Worm (Caenorhabditis elegans) whole organism, L4/young adult: ENCODE measurements around the gene Y76A2B.4.

Experiments
- W03F9.2 ChIP-seq: fragments of 150-350 bp; optimal IDR thresholded peaks from 2 replicates; lab custom pipeline; 2014; ENCODE audit warnings: missing biosample characterization, missing genetic modification characterization
- dao-5 ChIP-seq: sonication (generic microtip); optimal IDR thresholded peaks from 2 replicates; lab custom pipeline; 2016; ENCODE audit warnings: missing genotype, missing genetic modification characterization, moderate library complexity, missing compliant biosample characterization
- him-1 ChIP-seq: sonication (generic microtip); optimal IDR thresholded peaks from 2 replicates; lab custom pipeline; 2016; ENCODE audit warnings: missing genotype, missing genetic modification reagents, missing genetic modification characterization, missing compliant biosample characterization

ce11 chrIII:13549960-13550359, 3.4 kb upstream of the Y76A2B.4 start:
- TF ChIP-seq dao-5 (tag; lab: Kevin White, UChicago) (no peak), W03F9.2 (no peak), him-1 (tag; lab: Kevin White, UChicago) (no peak)
